Worm (Caenorhabditis elegans): Measurements from ENCODE around the gene C45B2.6.

The C45B2.6 gene

DNA sequence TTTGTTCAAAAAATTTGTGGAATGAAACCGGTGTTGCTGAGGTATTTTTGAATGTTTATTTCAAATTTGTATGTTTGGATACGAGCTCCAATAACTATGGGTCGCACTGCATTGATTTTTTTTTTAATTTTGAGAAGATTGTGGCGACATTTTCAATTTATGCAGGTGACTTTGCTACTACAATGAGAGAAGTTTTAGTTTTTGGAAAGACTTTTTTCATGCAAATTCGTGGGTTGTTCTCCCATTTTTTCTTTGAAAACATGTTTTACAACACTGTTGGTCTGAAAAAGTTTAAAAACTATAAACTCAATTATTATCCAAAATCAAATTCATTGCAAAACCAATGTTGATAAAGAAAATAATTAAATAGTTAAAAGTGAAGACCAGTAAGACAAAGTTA lies 36.0 kb downstream of the C45B2.6 start:
- TF ChIP-seq nfya-1 (tag; optimal IDR thresholded peaks at IDR 0.05; ENCODE audit: insufficient read depth) (no peak), hmg-11 (tag; optimal IDR thresholded peaks at IDR 0.05) (no peak), zag-1 (tag; optimal IDR thresholded peaks at IDR 0.05) (no peak), ceh-28 (tag; optimal IDR thresholded peaks at IDR 0.05) (peak; percentile 63), mml-1 (tag; optimal IDR thresholded peaks at IDR 0.05) (no peak), aly-2 (tag; optimal IDR thresholded peaks at IDR 0.05) (peak; percentile 58), unc-39 (tag; optimal IDR thresholded peaks at IDR 0.05) (no peak), nhr-43 (tag; optimal IDR thresholded peaks at IDR 0.05; ENCODE audit: poor library complexity, severe bottlenecking) (peak; percentile 68), ceh-82 (tag; optimal IDR thresholded peaks at IDR 0.05) (no peak), ama-1 (optimal IDR thresholded peaks at IDR 0.05) (no peak), pha-4 (tag; optimal IDR thresholded peaks at IDR 0.05) (no peak), nhr-11 (tag; optimal IDR thresholded peaks at IDR 0.05) (no peak), ztf-4 (tag; optimal IDR thresholded peaks at IDR 0.05) (no peak), fkh-10 (GFP tag; optimal IDR thresholded peaks at IDR 0.05) (no peak), elt-2 (tag; optimal IDR thresholded peaks at IDR 0.05) (peak; percentile 33), nhr-25 (tag; optimal IDR thresholded peaks at IDR 0.05) (no peak), elt-1 (tag; optimal IDR thresholded peaks at IDR 0.05) (no peak), elt-3 (tag; optimal IDR thresholded peaks at IDR 0.05) (no peak), jun-1 (tag; optimal IDR thresholded peaks at IDR 0.05) (no peak), nhr-12 (tag; optimal IDR thresholded peaks at IDR 0.05) (no peak), fkh-2 (tag; optimal IDR thresholded peaks at IDR 0.05) (no peak), eor-1 (tag; optimal IDR thresholded peaks at IDR 0.05) (no peak), sea-2 (GFP tag; optimal IDR thresholded peaks at IDR 0.05) (no peak), tbx-2 (tag; optimal IDR thresholded peaks at IDR 0.05) (no peak), skn-1 (tag; optimal IDR thresholded peaks at IDR 0.05) (peak; percentile 13), pqm-1 (tag; optimal IDR thresholded peaks at IDR 0.05) (peak; percentile 29), ceh-9 (tag; optimal IDR thresholded peaks at IDR 0.05) (no peak), ztf-11 (tag; optimal IDR thresholded peaks at IDR 0.05) (no peak), ZK546.5 (tag; optimal IDR thresholded peaks at IDR 0.05) (no peak), nhr-28 (tag; optimal IDR thresholded peaks at IDR 0.05) (no peak), nhr-67 (tag; optimal IDR thresholded peaks at IDR 0.05) (no peak), fos-1 (tag; optimal IDR thresholded peaks at IDR 0.05) (peak; percentile 78), nhr-23 (tag; optimal IDR thresholded peaks at IDR 0.05) (peak; percentile 41), nhr-77 (tag; optimal IDR thresholded peaks at IDR 0.05) (peak; percentile 36), daf-12 (tag; optimal IDR thresholded peaks at IDR 0.05) (no peak), lsy-12 (tag; optimal IDR thresholded peaks at IDR 0.05) (peak; percentile 62), ceh-16 (tag; optimal IDR thresholded peaks at IDR 0.05) (no peak), lin-15B (tag; optimal IDR thresholded peaks at IDR 0.05) (no peak), nhr-237 (tag; optimal IDR thresholded peaks at IDR 0.05) (no peak), R02D3.7 (tag; optimal IDR thresholded peaks at IDR 0.05) (no peak), nhr-76 (tag; optimal IDR thresholded peaks at IDR 0.05) (no peak), lin-39 (tag; optimal IDR thresholded peaks at IDR 0.05) (no peak), mdl-1 (tag; optimal IDR thresholded peaks at IDR 0.05) (no peak), unc-62 (GFP tag; optimal IDR thresholded peaks at IDR 0.05) (no peak), egl-27 (tag; optimal IDR thresholded peaks at IDR 0.05) (no peak), egl-5 (tag; optimal IDR thresholded peaks at IDR 0.05) (no peak), snpc-4 (tag; optimal IDR thresholded peaks at IDR 0.05) (no peak)

ce11 chrX:6090779-6091178 lies 38.1 kb downstream of the C45B2.6 start:
- no peak for TF ChIP-seq zag-1 (tag; optimal IDR thresholded peaks at IDR 0.05)
- peak; percentile 56 for TF ChIP-seq pha-4 (tag; optimal IDR thresholded peaks at IDR 0.05)

Data from whole organism, L3 larva.